Fruit fly (Drosophila melanogaster) whole organism, embryonic: ENCODE measurements around the gene Atat.

ENCODE experiments used
- Antp ChIP-seq: fragments of 200-800 bp; sonication (Bioruptor generic); optimal IDR thresholded peaks from 3 replicates; lab custom pipeline; 2016; ENCODE audit warnings: missing biosample characterization, missing genetic modification characterization
- B-H1 ChIP-seq: fragments of 200-800 bp; sonication (Bioruptor generic); IDR thresholded peaks from 3 replicates; pipeline ENCODE4 v1.3.6; 2022; ENCODE audit warnings: missing biosample characterization, missing genetic modification characterization
- CG10431 ChIP-seq: fragments of 200-800 bp; sonication (Bioruptor generic); optimal IDR thresholded peaks from 3 replicates; lab custom pipeline; 2018; ENCODE audit warnings: missing biosample characterization, mild to moderate bottlenecking, missing genetic modification characterization
- CG11085 ChIP-seq: fragments of 200-800 bp; sonication (Bioruptor generic); IDR thresholded peaks from 2 replicates; pipeline ENCODE4 v1.3.6; 2022; ENCODE audit warnings: missing biosample characterization, missing genetic modification characterization
- CG12744 ChIP-seq: fragments of 200-800 bp; sonication (Bioruptor generic); optimal IDR thresholded peaks from 2 replicates; lab custom pipeline; 2016; ENCODE audit warnings: missing biosample characterization, missing genetic modification characterization
- CG14710 ChIP-seq: fragments of 200-800 bp; sonication (Bioruptor generic); optimal IDR thresholded peaks from 3 replicates; lab custom pipeline; 2019; ENCODE audit warnings: missing biosample characterization, mild to moderate bottlenecking, missing genetic modification characterization, moderate library complexity
- CG16863 ChIP-seq: fragments of 200-800 bp; sonication (Bioruptor generic); optimal IDR thresholded peaks from 3 replicates; lab custom pipeline; 2016; ENCODE audit warnings: missing biosample characterization, missing genetic modification characterization
- CG17328 ChIP-seq: fragments of 200-800 bp; sonication (Bioruptor generic); IDR thresholded peaks from 2 replicates; pipeline ENCODE4 v1.3.6; 2022; ENCODE audit warnings: missing biosample characterization, missing genetic modification characterization
- CG18476 ChIP-seq: fragments of 200-800 bp; sonication (Bioruptor generic); optimal IDR thresholded peaks from 2 replicates; lab custom pipeline; 2016; ENCODE audit warnings: missing biosample characterization, mild to moderate bottlenecking, missing genetic modification characterization
- CG2199 ChIP-seq: fragments of 200-800 bp; sonication (Bioruptor generic); IDR thresholded peaks from 3 replicates; pipeline ENCODE4 v1.3.6; 2022; ENCODE audit warnings: missing biosample characterization, missing genetic modification characterization
- CG31224 ChIP-seq: fragments of 200-800 bp; sonication (Bioruptor generic); IDR thresholded peaks from 2 replicates; pipeline ENCODE4 v1.3.6; 2022; ENCODE audit warnings: missing biosample characterization, missing genetic modification characterization
- CG34422 ChIP-seq: fragments of 200-800 bp; sonication (Bioruptor generic); IDR thresholded peaks from 3 replicates; pipeline ENCODE4 v1.3.6; 2022; ENCODE audit warnings: missing biosample characterization, missing genetic modification characterization
- CG3838 ChIP-seq: fragments of 200-800 bp; sonication (Bioruptor generic); optimal IDR thresholded peaks from 3 replicates; lab custom pipeline; 2016; ENCODE audit warnings: missing biosample characterization, missing genetic modification characterization
- CG43689 ChIP-seq: fragments of 200-800 bp; sonication (Bioruptor generic); IDR thresholded peaks from 2 replicates; pipeline ENCODE4 v1.3.6; 2022; ENCODE audit warnings: missing biosample characterization, missing genetic modification characterization
- CG7928 ChIP-seq: fragments of 200-800 bp; sonication (Bioruptor generic); optimal IDR thresholded peaks from 2 replicates; lab custom pipeline; 2017; ENCODE audit warnings: missing biosample characterization, mild to moderate bottlenecking, missing genetic modification characterization
- CG8089 ChIP-seq: fragments of 200-800 bp; sonication (Bioruptor generic); optimal IDR thresholded peaks from 3 replicates; lab custom pipeline; 2016; ENCODE audit warnings: missing biosample characterization, missing genetic modification characterization
- CG8290 ChIP-seq, 3 experiments: fragments of 200-800 bp; sonication (Bioruptor generic); optimal IDR thresholded peaks; 2 replicates each; lab custom pipeline; 2016 to 2019; ENCODE audit warnings: missing biosample characterization in 3 of 3, missing genetic modification characterization in 3 of 3, mild to moderate bottlenecking in 2 of 3, moderate library complexity in 1 of 3
- CG8478 ChIP-seq: fragments of >200 bp; optimal IDR thresholded peaks from 2 replicates; lab custom pipeline; 2018
- CG9215 ChIP-seq: fragments of 200-800 bp; sonication (Bioruptor generic); IDR thresholded peaks from 2 replicates; pipeline ENCODE4 v1.3.6; 2022; ENCODE audit warnings: missing biosample characterization, missing genetic modification characterization
- CG9437 ChIP-seq: fragments of 200-800 bp; sonication (Bioruptor generic); optimal IDR thresholded peaks from 2 replicates; lab custom pipeline; 2018; ENCODE audit warnings: missing biosample characterization, mild to moderate bottlenecking, missing genetic modification characterization
- Chrac-16 ChIP-seq: fragments of 200-800 bp; sonication (Bioruptor generic); optimal IDR thresholded peaks from 3 replicates; lab custom pipeline; 2016; ENCODE audit warnings: missing biosample characterization, missing genetic modification characterization
- D19B ChIP-seq: fragments of 200-800 bp; sonication (Bioruptor generic); optimal IDR thresholded peaks from 2 replicates; lab custom pipeline; 2017; ENCODE audit warnings: missing biosample characterization, mild to moderate bottlenecking, missing genetic modification characterization
- Dek ChIP-seq: fragments of 200-800 bp; sonication (Bioruptor generic); optimal IDR thresholded peaks from 3 replicates; lab custom pipeline; 2019; ENCODE audit warnings: missing biosample characterization, mild to moderate bottlenecking, missing genetic modification characterization, moderate library complexity
- E2f2 ChIP-seq: fragments of 200-800 bp; sonication (Bioruptor generic); IDR thresholded peaks from 2 replicates; pipeline ENCODE4 v1.3.6; 2022; ENCODE audit warnings: missing biosample characterization, missing genetic modification characterization
- Eip74EF ChIP-seq, 2 experiments: fragments of 200-800 bp in 1 of 2; fragments of >200 bp in 1 of 2; sonication (Bioruptor generic) in 1 of 2; optimal IDR thresholded peaks; 2 replicates each; lab custom pipeline; 2017 to 2019; ENCODE audit warnings: missing biosample characterization in 2 of 2, missing genetic modification characterization in 2 of 2, mild to moderate bottlenecking in 1 of 2, moderate library complexity in 1 of 2
- Gug ChIP-seq: fragments of 200-800 bp; sonication (Bioruptor generic); IDR thresholded peaks from 4 replicates; pipeline ENCODE4 v1.3.6; 2022; ENCODE audit warnings: missing biosample characterization, missing genetic modification characterization
- HLHmδ ChIP-seq: fragments of 200-800 bp; sonication (Bioruptor generic); optimal IDR thresholded peaks from 2 replicates; lab custom pipeline; 2018; ENCODE audit warnings: missing biosample characterization, mild to moderate bottlenecking, missing genetic modification characterization, moderate library complexity
- Hmr ChIP-seq: fragments of 200-800 bp; sonication (Bioruptor generic); optimal IDR thresholded peaks from 3 replicates; lab custom pipeline; 2017; ENCODE audit warnings: mild to moderate bottlenecking, missing biosample characterization, missing genetic modification reagents, missing genetic modification characterization
- MTF-1 ChIP-seq: fragments of 200-800 bp; sonication (Bioruptor generic); optimal IDR thresholded peaks from 2 replicates; lab custom pipeline; 2018; ENCODE audit warnings: missing biosample characterization, mild to moderate bottlenecking, missing genetic modification characterization, borderline replicate concordance
- Mrtf ChIP-seq: fragments of 200-800 bp; sonication (Bioruptor generic); IDR thresholded peaks from 3 replicates; pipeline ENCODE4 v1.3.6; 2022; ENCODE audit warnings: missing biosample characterization, missing genetic modification characterization
- NC2α ChIP-seq: fragments of 200-800 bp; sonication (Bioruptor generic); optimal IDR thresholded peaks from 2 replicates; lab custom pipeline; 2016; ENCODE audit warnings: missing biosample characterization, missing genetic modification characterization
- Neu2 ChIP-seq: fragments of 200-800 bp; sonication (Bioruptor generic); optimal IDR thresholded peaks from 3 replicates; lab custom pipeline; 2016; ENCODE audit warnings: missing biosample characterization, missing genetic modification characterization, borderline replicate concordance
- Rfx ChIP-seq: fragments of 200-800 bp; sonication (Bioruptor generic); IDR thresholded peaks from 2 replicates; pipeline ENCODE4 v1.3.6; 2022; ENCODE audit warnings: missing biosample characterization, missing genetic modification characterization
- Rx ChIP-seq: fragments of 200-800 bp; sonication (Bioruptor generic); IDR thresholded peaks from 2 replicates; pipeline ENCODE4 v1.3.6; 2022; ENCODE audit warnings: missing biosample characterization, missing genetic modification characterization
- TFAM ChIP-seq: fragments of 200-800 bp; sonication (Bioruptor generic); optimal IDR thresholded peaks from 2 replicates; lab custom pipeline; 2017; ENCODE audit warnings: missing biosample characterization, missing genetic modification characterization, inconsistent platforms
- Xbp1 ChIP-seq: fragments of 200-800 bp; sonication (Bioruptor generic); optimal IDR thresholded peaks from 3 replicates; lab custom pipeline; 2016; ENCODE audit warnings: missing biosample characterization, mild to moderate bottlenecking, missing genetic modification characterization
- ara ChIP-seq: fragments of 200-800 bp; sonication (Bioruptor generic); IDR thresholded peaks from 2 replicates; pipeline ENCODE4 v1.3.6; 2022; ENCODE audit warnings: missing biosample characterization, missing genetic modification characterization
- bigmax ChIP-seq: fragments of 200-800 bp; sonication (Bioruptor generic); optimal IDR thresholded peaks from 2 replicates; lab custom pipeline; 2018; ENCODE audit warnings: missing biosample characterization, mild to moderate bottlenecking, missing genetic modification characterization
- dmrt99B ChIP-seq: fragments of 200-800 bp; sonication (Bioruptor generic); optimal IDR thresholded peaks from 2 replicates; lab custom pipeline; 2018; ENCODE audit warnings: missing biosample characterization, mild to moderate bottlenecking, missing genetic modification characterization, moderate library complexity
- gcm2 ChIP-seq: fragments of 200-800 bp; sonication (Bioruptor generic); optimal IDR thresholded peaks from 2 replicates; lab custom pipeline; 2016; ENCODE audit warnings: missing biosample characterization, missing genetic modification characterization
- inv ChIP-seq: fragments of 200-800 bp; sonication (Bioruptor generic); IDR thresholded peaks from 2 replicates; pipeline ENCODE4 v1.3.6; 2022; ENCODE audit warnings: missing biosample characterization, missing genetic modification characterization; ENCODE audit not compliant: partially characterized antibody
- mam ChIP-seq: fragments of 200-800 bp; sonication (Bioruptor generic); optimal IDR thresholded peaks from 3 replicates; lab custom pipeline; 2016; ENCODE audit warnings: missing biosample characterization, missing genetic modification characterization
- mld ChIP-seq: fragments of 200-800 bp; sonication (Bioruptor generic); IDR thresholded peaks from 3 replicates; pipeline ENCODE4 v1.3.6; 2022; ENCODE audit warnings: missing biosample characterization, missing genetic modification characterization; ENCODE audit not compliant: partially characterized antibody
- nerfin-1 ChIP-seq: fragments of 200-800 bp; sonication (Bioruptor generic); optimal IDR thresholded peaks from 3 replicates; lab custom pipeline; 2019; ENCODE audit warnings: missing biosample characterization, mild to moderate bottlenecking, missing genetic modification characterization, moderate library complexity
- nom ChIP-seq: fragments of 200-800 bp; sonication (Bioruptor generic); optimal IDR thresholded peaks from 2 replicates; lab custom pipeline; 2017; ENCODE audit warnings: missing biosample characterization, missing genetic modification characterization, mild to moderate bottlenecking, moderate library complexity, missing genetic modification reagents
- pan ChIP-seq, 4 experiments: fragments of >200 bp in 3 of 4; fragments of 200-800 bp in 1 of 4; sonication (Bioruptor generic) in 1 of 4; optimal IDR thresholded peaks in 3 of 4; IDR thresholded peaks in 1 of 4; 2 replicates each; pipeline versions ENCODE4 v1.3.6 to Lab custom; 2017 to 2022; ENCODE audit warnings: missing biosample characterization in 2 of 4, missing genetic modification characterization in 2 of 4, mixed read lengths in 1 of 4
- rib ChIP-seq: fragments of 200-800 bp; sonication (Bioruptor generic); IDR thresholded peaks from 2 replicates; pipeline ENCODE4 v1.3.6; 2022; ENCODE audit warnings: missing biosample characterization, missing genetic modification characterization
- sens-2 ChIP-seq: fragments of 200-800 bp; sonication (Bioruptor generic); IDR thresholded peaks from 2 replicates; pipeline ENCODE4 v1.3.6; 2022; ENCODE audit warnings: missing biosample characterization, missing genetic modification characterization
- slou ChIP-seq: fragments of 200-800 bp; sonication (Bioruptor generic); optimal IDR thresholded peaks from 3 replicates; lab custom pipeline; 2016; ENCODE audit warnings: missing biosample characterization, missing genetic modification characterization
- slp2 ChIP-seq: fragments of 200-800 bp; sonication (Bioruptor generic); optimal IDR thresholded peaks from 2 replicates; lab custom pipeline; 2016; ENCODE audit warnings: missing biosample characterization, missing genetic modification characterization

Atat gene

DNA sequence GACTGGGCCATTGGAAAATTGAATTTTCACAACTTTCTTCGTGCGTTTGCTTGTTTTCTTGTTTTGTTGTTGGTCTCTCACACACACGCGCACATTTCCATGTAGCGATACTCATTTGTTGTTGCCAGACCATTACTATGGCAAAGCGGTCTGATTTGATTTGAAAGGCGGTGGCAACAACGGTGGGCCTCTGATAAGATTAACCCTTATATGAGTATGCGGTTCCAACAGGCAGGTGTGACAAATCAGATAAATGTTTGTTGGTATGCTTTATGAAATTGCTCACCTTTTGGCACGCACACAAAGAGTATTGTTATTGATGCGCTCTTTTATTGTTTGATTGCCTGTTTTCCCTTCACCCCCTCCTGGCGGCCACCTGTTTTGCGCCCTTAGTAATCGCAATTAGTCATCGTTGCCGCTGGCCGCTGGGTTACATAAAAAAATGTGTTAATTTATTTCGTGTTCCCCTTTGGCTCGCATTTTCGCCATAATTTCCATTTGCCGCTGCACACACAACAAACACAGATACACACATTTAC lies 20.8 kb upstream of the Atat start (continued):
- TF ChIP-seq Xbp1 (GFP tag; lab: Kevin White, UChicago), result no peak
- TF ChIP-seq sens-2 (GFP tag; lab: Robert Waterston, UW), result no peak
- no peak for TF ChIP-seq MTF-1 (GFP tag; lab: Kevin White, UChicago)
- no peak for TF ChIP-seq slou (GFP tag; lab: Kevin White, UChicago)
- no peak for TF ChIP-seq slp2
- TF ChIP-seq E2f2 (GFP tag; lab: Robert Waterston, UW), result no peak
- no peak for TF ChIP-seq Gug (GFP tag; lab: Robert Waterston, UW)
- peak; percentile 97 for TF ChIP-seq CG10431 (GFP tag; lab: Kevin White, UChicago)
- no peak for TF ChIP-seq Antp (GFP tag; lab: Kevin White, UChicago)
- no peak for TF ChIP-seq gcm2 (GFP tag; lab: Kevin White, UChicago)
- no peak for TF ChIP-seq CG3838
- peak; percentile 23; the same call in 1 of the 2 replicates for TF ChIP-seq rib (GFP tag; lab: Robert Waterston, UW)
- no peak for TF ChIP-seq CG8089 (GFP tag; lab: Kevin White, UChicago)
- TF ChIP-seq CG31224 (GFP tag; lab: Robert Waterston, UW), result no peak
- TF ChIP-seq CG43689 (GFP tag; lab: Robert Waterston, UW), result no peak
- no peak for TF ChIP-seq pan (optimal IDR thresholded peaks at IDR 0.05; lab: Kevin White, UChicago)
- TF ChIP-seq pan (GFP tag; optimal IDR thresholded peaks at IDR 0.05 in 1 of 2, IDR thresholded peaks at IDR 0.05 in 1 of 2), result peak in 1 of 2 experiments; percentile 7
- no peak for TF ChIP-seq mld
- TF ChIP-seq Mrtf, result no peak
- TF ChIP-seq D19B (GFP tag; lab: Kevin White, UChicago), result no peak
- no peak for TF ChIP-seq CG17328 (GFP tag; lab: Robert Waterston, UW)
- TF ChIP-seq Dek, result no peak
- TF ChIP-seq CG9437 (GFP tag; lab: Kevin White, UChicago), result no peak
- no peak for TF ChIP-seq CG18476 (GFP tag; lab: Kevin White, UChicago)
- no peak for TF ChIP-seq B-H1 (GFP tag; lab: Robert Waterston, UW)
- no peak for TF ChIP-seq CG14710 (tag; lab: Kevin White, UChicago)
- TF ChIP-seq CG16863 (GFP tag; lab: Kevin White, UChicago), result no peak
- TF ChIP-seq CG8290 (GFP tag; optimal IDR thresholded peaks at IDR 0.05; lab: Kevin White, UChicago), result no peak
- TF ChIP-seq CG8290 (tag; optimal IDR thresholded peaks at IDR 0.05; lab: Kevin White, UChicago), result peak in 1 of 2 experiments; percentile 20
- no peak for TF ChIP-seq NC2α (GFP tag; lab: Kevin White, UChicago)
- TF ChIP-seq TFAM (GFP tag; lab: Kevin White, UChicago), result no peak
- TF ChIP-seq HLHmδ (GFP tag; lab: Kevin White, UChicago), result no peak
- no peak for TF ChIP-seq Eip74EF (GFP tag; optimal IDR thresholded peaks at IDR 0.05; lab: Kevin White, UChicago)
- no peak for TF ChIP-seq bigmax (GFP tag; lab: Kevin White, UChicago)
- no peak for TF ChIP-seq CG8478 (lab: Kevin White, UChicago)
- no peak for TF ChIP-seq dmrt99B (tag; lab: Kevin White, UChicago)
- TF ChIP-seq inv, result no peak
- no peak for TF ChIP-seq CG34422 (GFP tag; lab: Robert Waterston, UW)
- TF ChIP-seq nerfin-1, result no peak
- no peak for TF ChIP-seq CG7928 (GFP tag; lab: Kevin White, UChicago)
- TF ChIP-seq CG9215 (GFP tag; lab: Robert Waterston, UW), result no peak
- peak; percentile 29; the same call in 1 of the 2 replicates for TF ChIP-seq Rx
- TF ChIP-seq ara, result no peak
- TF ChIP-seq CG11085 (GFP tag; lab: Robert Waterston, UW), result no peak
- TF ChIP-seq Hmr (GFP tag; lab: Kevin White, UChicago), result peak; percentile 36
- TF ChIP-seq mam (GFP tag; lab: Kevin White, UChicago), result no peak
- no peak for TF ChIP-seq nom (GFP tag; lab: Kevin White, UChicago)
- no peak for TF ChIP-seq CG12744 (GFP tag; lab: Kevin White, UChicago)
- TF ChIP-seq Neu2 (GFP tag; lab: Kevin White, UChicago), result peak; percentile 84
- 0 out of 3 replicates have a peak, but pooled peaks have one; percentile 8 for TF ChIP-seq CG2199 (GFP tag; lab: Robert Waterston, UW)
- no peak for TF ChIP-seq Chrac-16 (GFP tag; lab: Kevin White, UChicago)
- TF ChIP-seq Rfx (GFP tag; lab: Robert Waterston, UW), result peak; percentile 38
